Fruit fly (Drosophila melanogaster) whole organism, embryonic: Measurements from ENCODE around the gene ZnT35C.

Experiments
- Aef1 ChIP-seq: fragments of 200-800 bp; sonication (Bioruptor generic); IDR thresholded peaks from 3 replicates; pipeline ENCODE4 v1.3.6; 2022; ENCODE audit warnings: missing biosample characterization, missing genetic modification characterization
- CG10209 ChIP-seq: fragments of 200-800 bp; sonication (Bioruptor generic); optimal IDR thresholded peaks from 3 replicates; lab custom pipeline; 2017; ENCODE audit warnings: missing biosample characterization, mild to moderate bottlenecking, missing genetic modification characterization, missing genetic modification reagents
- CG10462 ChIP-seq: fragments of 200-800 bp; sonication (Bioruptor generic); optimal IDR thresholded peaks from 2 replicates; lab custom pipeline; 2016; ENCODE audit warnings: missing biosample characterization, missing genetic modification characterization
- CG10979 ChIP-seq: fragments of 200-800 bp; sonication (Bioruptor generic); optimal IDR thresholded peaks from 2 replicates; lab custom pipeline; 2018; ENCODE audit warnings: missing biosample characterization, mild to moderate bottlenecking, missing genetic modification characterization, moderate library complexity
- CG12071 ChIP-seq: fragments of 200-800 bp; sonication (Bioruptor generic); optimal IDR thresholded peaks from 3 replicates; lab custom pipeline; 2018; ENCODE audit warnings: missing biosample characterization, mild to moderate bottlenecking, missing genetic modification characterization
- CG1233 ChIP-seq: fragments of 200-800 bp; sonication (Bioruptor generic); optimal IDR thresholded peaks from 4 replicates; lab custom pipeline; 2018; ENCODE audit warnings: missing biosample characterization, mild to moderate bottlenecking, missing genetic modification characterization
- CG12391 ChIP-seq: fragments of 200-800 bp; sonication (Bioruptor generic); optimal IDR thresholded peaks from 3 replicates; lab custom pipeline; 2018; ENCODE audit warnings: missing biosample characterization, mild to moderate bottlenecking, missing genetic modification characterization, moderate library complexity
- CG14014 ChIP-seq: fragments of 200-800 bp; sonication (Bioruptor generic); IDR thresholded peaks from 2 replicates; pipeline ENCODE4 v1.3.6; 2022; ENCODE audit warnings: missing biosample characterization, missing genetic modification characterization
- CG17612 ChIP-seq: fragments of 200-800 bp; sonication (Bioruptor generic); IDR thresholded peaks from 2 replicates; pipeline ENCODE4 v1.3.6; 2022; ENCODE audit warnings: missing biosample characterization, missing genetic modification characterization
- CG18619 ChIP-seq: fragments of 200-800 bp; sonication (Bioruptor generic); optimal IDR thresholded peaks from 3 replicates; lab custom pipeline; 2017; ENCODE audit warnings: missing biosample characterization, mild to moderate bottlenecking, missing genetic modification characterization
- CG34422 ChIP-seq: fragments of 200-800 bp; sonication (Bioruptor generic); IDR thresholded peaks from 3 replicates; pipeline ENCODE4 v1.3.6; 2022; ENCODE audit warnings: missing biosample characterization, missing genetic modification characterization
- CG4707 ChIP-seq: fragments of 200-800 bp; sonication (Bioruptor generic); optimal IDR thresholded peaks from 2 replicates; lab custom pipeline; 2018; ENCODE audit warnings: missing biosample characterization, mild to moderate bottlenecking, missing genetic modification characterization, moderate library complexity
- CG5953 ChIP-seq: fragments of 200-800 bp; sonication (Bioruptor generic); IDR thresholded peaks from 2 replicates; pipeline ENCODE4 v1.3.6; 2022; ENCODE audit warnings: missing biosample characterization, missing genetic modification characterization
- CG6272 ChIP-seq: fragments of 200-800 bp; sonication (Bioruptor generic); IDR thresholded peaks from 2 replicates; pipeline ENCODE4 v1.3.6; 2022; ENCODE audit warnings: missing biosample characterization, missing genetic modification characterization
- CG6654 ChIP-seq: fragments of 200-800 bp; sonication (Bioruptor generic); optimal IDR thresholded peaks from 2 replicates; lab custom pipeline; 2017; ENCODE audit warnings: missing biosample characterization, mild to moderate bottlenecking, missing genetic modification characterization
- CG7372 ChIP-seq: fragments of 200-800 bp; sonication (Bioruptor generic); IDR thresholded peaks from 2 replicates; pipeline ENCODE4 v1.3.6; 2022; ENCODE audit warnings: missing biosample characterization, missing genetic modification characterization
- CG9932 ChIP-seq: fragments of 200-800 bp; sonication (Bioruptor generic); IDR thresholded peaks from 2 replicates; pipeline ENCODE4 v1.3.6; 2022; ENCODE audit warnings: missing biosample characterization, missing genetic modification characterization
- Deaf1 ChIP-seq: fragments of 200-800 bp; optimal IDR thresholded peaks from 3 replicates; lab custom pipeline; 2019; ENCODE audit warnings: missing biosample characterization, mild to moderate bottlenecking, missing genetic modification characterization, moderate library complexity
- E2f1 ChIP-seq: fragments of 200-800 bp; sonication (Bioruptor generic); IDR thresholded peaks from 2 replicates; pipeline ENCODE4 v1.3.6; 2022; ENCODE audit warnings: missing biosample characterization, missing genetic modification characterization
- E2f2 ChIP-seq: fragments of 200-800 bp; sonication (Bioruptor generic); IDR thresholded peaks from 2 replicates; pipeline ENCODE4 v1.3.6; 2022; ENCODE audit warnings: missing biosample characterization, missing genetic modification characterization
- HLH3B ChIP-seq: fragments of 200-800 bp; sonication (Bioruptor generic); IDR thresholded peaks from 2 replicates; pipeline ENCODE4 v1.3.6; 2022; ENCODE audit warnings: missing biosample characterization, missing genetic modification characterization
- HmgZ ChIP-seq: fragments of 200-800 bp; sonication (Bioruptor generic); optimal IDR thresholded peaks from 2 replicates; lab custom pipeline; 2018; ENCODE audit warnings: missing biosample characterization, mild to moderate bottlenecking, missing genetic modification characterization
- Mes4 ChIP-seq: fragments of 200-800 bp; sonication (Bioruptor generic); optimal IDR thresholded peaks from 2 replicates; lab custom pipeline; 2016; ENCODE audit warnings: missing biosample characterization, missing genetic modification characterization
- NC2β ChIP-seq: fragments of 200-800 bp; sonication (Bioruptor generic); optimal IDR thresholded peaks from 2 replicates; lab custom pipeline; 2016; ENCODE audit warnings: missing biosample characterization, missing genetic modification characterization
- PHDP ChIP-seq: fragments of 200-800 bp; sonication (Bioruptor generic); optimal IDR thresholded peaks from 3 replicates; lab custom pipeline; 2018; ENCODE audit warnings: missing biosample characterization, mild to moderate bottlenecking, missing genetic modification characterization, moderate library complexity
- Scr ChIP-seq: fragments of 200-800 bp; sonication (Bioruptor generic); IDR thresholded peaks from 2 replicates; pipeline ENCODE4 v1.3.6; 2022; ENCODE audit warnings: missing biosample characterization, missing genetic modification characterization; ENCODE audit not compliant: partially characterized antibody
- Sox102F ChIP-seq: fragments of 200-800 bp; sonication (Bioruptor generic); optimal IDR thresholded peaks from 2 replicates; lab custom pipeline; 2018; ENCODE audit warnings: missing biosample characterization, mild to moderate bottlenecking, missing genetic modification characterization, moderate library complexity
- Trl ChIP-seq, 3 experiments: fragments of >200 bp in 2 of 3; fragments of 200-800 bp in 1 of 3; sonication (Bioruptor generic) in 1 of 3; optimal IDR thresholded peaks; 2 replicates in 1 of 3; 3 replicates in 2 of 3; lab custom pipeline; 2016 to 2017; ENCODE audit warnings: missing biosample characterization in 1 of 3, missing genetic modification characterization in 1 of 3
- amos ChIP-seq: fragments of 200-800 bp; sonication (Bioruptor generic); IDR thresholded peaks from 2 replicates; pipeline ENCODE4 v1.3.6; 2022; ENCODE audit warnings: missing biosample characterization, missing genetic modification characterization; ENCODE audit not compliant: partially characterized antibody
- ara ChIP-seq: fragments of 200-800 bp; sonication (Bioruptor generic); IDR thresholded peaks from 2 replicates; pipeline ENCODE4 v1.3.6; 2022; ENCODE audit warnings: missing biosample characterization, missing genetic modification characterization
- bbx ChIP-seq: fragments of 200-800 bp; sonication (Bioruptor generic); IDR thresholded peaks from 2 replicates; pipeline ENCODE4 v1.3.6; 2022; ENCODE audit warnings: missing biosample characterization, missing genetic modification characterization; ENCODE audit not compliant: partially characterized antibody
- btn ChIP-seq: fragments of 200-800 bp; sonication (Bioruptor generic); optimal IDR thresholded peaks from 2 replicates; lab custom pipeline; 2016; ENCODE audit warnings: missing biosample characterization, missing genetic modification characterization
- chm ChIP-seq: fragments of 200-800 bp; sonication (Bioruptor generic); IDR thresholded peaks from 2 replicates; pipeline ENCODE4 v1.3.6; 2022; ENCODE audit warnings: missing biosample characterization, missing genetic modification characterization
- dan ChIP-seq: fragments of 200-800 bp; sonication (Bioruptor generic); IDR thresholded peaks from 2 replicates; pipeline ENCODE4 v1.3.6; 2022; ENCODE audit warnings: missing biosample characterization, missing genetic modification characterization
- dmrt99B ChIP-seq: fragments of 200-800 bp; sonication (Bioruptor generic); optimal IDR thresholded peaks from 2 replicates; lab custom pipeline; 2018; ENCODE audit warnings: missing biosample characterization, mild to moderate bottlenecking, missing genetic modification characterization, moderate library complexity
- dpn ChIP-seq, 2 experiments: fragments of 200-800 bp; sonication (Bioruptor generic); optimal IDR thresholded peaks; 3 replicates each; lab custom pipeline; 2016; ENCODE audit warnings: missing biosample characterization in 2 of 2, missing genetic modification characterization in 2 of 2
- ems ChIP-seq: fragments of 200-800 bp; sonication (Bioruptor generic); optimal IDR thresholded peaks from 3 replicates; lab custom pipeline; 2016; ENCODE audit warnings: missing biosample characterization, missing genetic modification characterization
- esg ChIP-seq: fragments of 200-800 bp; sonication (Bioruptor generic); conservative IDR thresholded peaks from 2 replicates; pipeline ENCODE4 v1.3.6; 2022; ENCODE audit warnings: missing biosample characterization, missing genetic modification characterization
- ftz-f1 ChIP-seq: fragments of 200-800 bp; sonication (Bioruptor generic); optimal IDR thresholded peaks from 2 replicates; lab custom pipeline; 2016; ENCODE audit warnings: missing biosample characterization, missing genetic modification characterization
- lov ChIP-seq, 2 experiments: fragments of 200-800 bp in 1 of 2; fragments of >200 bp in 1 of 2; sonication (Bioruptor generic) in 1 of 2; IDR thresholded peaks in 1 of 2; optimal IDR thresholded peaks in 1 of 2; 2 replicates in 1 of 2; 3 replicates in 1 of 2; pipeline versions ENCODE4 v1.3.6 to Lab custom; 2017 to 2022; ENCODE audit warnings: missing biosample characterization in 1 of 2, missing genetic modification characterization in 1 of 2
- odd ChIP-seq: fragments of 200-800 bp; sonication (Bioruptor generic); optimal IDR thresholded peaks from 2 replicates; lab custom pipeline; 2017; ENCODE audit warnings: missing biosample characterization, mild to moderate bottlenecking, missing genetic modification characterization
- pan ChIP-seq, 4 experiments: fragments of >200 bp in 3 of 4; fragments of 200-800 bp in 1 of 4; sonication (Bioruptor generic) in 1 of 4; optimal IDR thresholded peaks in 3 of 4; IDR thresholded peaks in 1 of 4; 2 replicates each; pipeline versions ENCODE4 v1.3.6 to Lab custom; 2017 to 2022; ENCODE audit warnings: missing biosample characterization in 2 of 4, missing genetic modification characterization in 2 of 4, mixed read lengths in 1 of 4
- phol ChIP-seq: fragments of 200-800 bp; sonication (Bioruptor generic); optimal IDR thresholded peaks from 3 replicates; lab custom pipeline; 2018; ENCODE audit warnings: missing biosample characterization, mild to moderate bottlenecking, missing genetic modification characterization, moderate library complexity
- pzg ChIP-seq: fragments of 200-800 bp; sonication (Bioruptor generic); optimal IDR thresholded peaks from 3 replicates; lab custom pipeline; 2018; ENCODE audit warnings: missing biosample characterization, mild to moderate bottlenecking, missing genetic modification characterization, moderate library complexity
- ranshi ChIP-seq: fragments of 200-800 bp; sonication (Bioruptor generic); IDR thresholded peaks from 2 replicates; pipeline ENCODE4 v1.3.6; 2022; ENCODE audit warnings: missing biosample characterization, missing genetic modification characterization
- sd ChIP-seq: fragments of 200-800 bp; sonication (Bioruptor generic); optimal IDR thresholded peaks from 3 replicates; lab custom pipeline; 2018; ENCODE audit warnings: missing biosample characterization, mild to moderate bottlenecking, missing genetic modification characterization, moderate library complexity
- vnd ChIP-seq: fragments of 200-800 bp; sonication (Bioruptor generic); IDR thresholded peaks from 3 replicates; pipeline ENCODE4 v1.3.6; 2022; ENCODE audit warnings: missing biosample characterization, missing genetic modification characterization; ENCODE audit not compliant: partially characterized antibody
- wor ChIP-seq: fragments of 200-800 bp; sonication (Bioruptor generic); IDR thresholded peaks from 2 replicates; pipeline ENCODE4 v1.3.6; 2022; ENCODE audit warnings: missing biosample characterization, missing genetic modification characterization

Gene ZnT35C

DNA sequence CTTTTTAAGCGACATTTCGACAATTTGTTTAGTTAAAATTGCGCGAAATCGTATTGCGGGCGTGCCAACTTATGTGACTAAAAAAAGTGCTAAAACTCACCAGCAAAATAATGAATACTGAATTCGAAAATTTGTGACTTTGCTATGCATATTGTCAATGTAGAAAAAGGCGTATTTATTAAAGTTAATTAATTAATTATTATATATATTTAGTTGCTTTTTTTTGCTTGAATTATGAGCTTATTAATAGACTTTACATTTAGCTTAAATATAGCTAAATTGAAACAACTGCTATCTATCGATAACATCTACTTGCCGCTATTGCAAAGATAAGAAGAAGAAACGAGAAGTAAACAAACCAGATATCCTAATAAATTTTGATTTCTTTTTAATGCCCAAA is 8.7 kb upstream of the ZnT35C start, which contains the start of the genes PolD3 and Uxt (continued):
- TF ChIP-seq dan (no peak), ems (no peak), Deaf1 (tag; lab: Kevin White, UChicago) (no peak), CG34422 (GFP tag; lab: Robert Waterston, UW) (no peak; the same call in 2 of the 3 replicates), CG12071 (no peak), phol (tag; lab: Kevin White, UChicago) (peak; percentile 32), pzg (GFP tag; lab: Kevin White, UChicago) (peak; percentile 36), HLH3B (GFP tag; lab: Robert Waterston, UW) (no peak), ranshi (GFP tag; lab: Robert Waterston, UW) (no peak), CG12391 (tag; lab: Kevin White, UChicago) (peak; percentile 7), wor (no peak), Aef1 (GFP tag; lab: Robert Waterston, UW) (no peak), Mes4 (GFP tag; lab: Kevin White, UChicago) (no peak), E2f1 (no peak), CG10209 (GFP tag; lab: Kevin White, UChicago) (no peak), CG10979 (no peak), lov (optimal IDR thresholded peaks at IDR 0.05; lab: Kevin White, UChicago) (no peak), lov (GFP tag; IDR thresholded peaks at IDR 0.05; lab: Robert Waterston, UW) (no peak)
- TF ChIP-seq, all 482 proteins: peak for 36

DNA sequence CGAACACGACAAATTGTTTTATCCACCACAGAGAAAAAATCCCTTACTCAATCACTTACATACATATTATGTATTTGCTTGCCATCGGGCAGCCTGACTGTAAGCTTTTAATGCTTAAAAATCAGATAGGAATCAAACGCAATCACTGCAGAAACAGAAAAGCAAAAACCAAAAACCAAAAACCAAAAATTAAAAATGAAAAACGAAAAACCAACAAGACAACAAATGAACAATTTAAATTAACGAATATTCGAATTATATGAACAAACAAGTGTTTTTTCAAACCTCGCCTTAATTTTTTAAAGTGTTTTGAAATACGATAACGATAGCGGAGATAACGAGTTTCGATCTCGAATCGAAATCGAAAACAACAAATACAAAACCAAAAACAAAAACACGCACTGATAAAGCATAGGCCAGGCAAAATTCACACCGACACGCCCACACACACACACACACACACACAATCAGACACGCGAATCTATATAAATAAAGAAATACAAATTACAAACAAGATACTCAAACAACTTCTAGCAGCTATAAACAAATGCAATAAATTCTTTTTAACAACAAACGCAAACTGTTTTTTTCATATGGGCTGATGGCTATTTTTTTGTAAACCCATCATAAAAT is 6.8 kb upstream of the ZnT35C start:
- TF ChIP-seq CG10979 (peak; percentile 31), dpn (GFP tag; optimal IDR thresholded peaks at IDR 0.05; lab: Kevin White, UChicago) (peak; percentile 43 to 50), esg (GFP tag; lab: Robert Waterston, UW) (no peak), CG14014 (GFP tag; lab: Robert Waterston, UW) (no peak), CG9932 (GFP tag; lab: Robert Waterston, UW) (peak; percentile 47), ftz-f1 (GFP tag; lab: Kevin White, UChicago) (no peak), CG12391 (tag; lab: Kevin White, UChicago) (peak; percentile 60), Sox102F (GFP tag; lab: Kevin White, UChicago) (no peak), CG1233 (peak; percentile 26), PHDP (tag; lab: Kevin White, UChicago) (peak; percentile 33), btn (GFP tag; lab: Kevin White, UChicago) (no peak), CG6654 (GFP tag; lab: Kevin White, UChicago) (no peak), vnd (GFP tag; lab: Robert Waterston, UW) (no peak), sd (tag; lab: Kevin White, UChicago) (no peak), CG5953 (GFP tag; lab: Robert Waterston, UW) (no peak), Scr (no peak), pan (optimal IDR thresholded peaks at IDR 0.05; lab: Kevin White, UChicago) (no peak), pan (GFP tag; optimal IDR thresholded peaks at IDR 0.05 in 1 of 2, IDR thresholded peaks at IDR 0.05 in 1 of 2) (peak in 1 of 2 experiments; percentile 64), CG6272 (GFP tag; lab: Robert Waterston, UW) (no peak), CG17612 (GFP tag; lab: Robert Waterston, UW) (no peak), CG7372 (GFP tag; lab: Robert Waterston, UW) (no peak), amos (GFP tag; lab: Robert Waterston, UW) (no peak), odd (GFP tag; lab: Kevin White, UChicago) (no peak), CG4707 (GFP tag; lab: Kevin White, UChicago) (no peak), HmgZ (tag; lab: Kevin White, UChicago) (no peak), E2f2 (peak; percentile 44; the same call in 1 of the 2 replicates), chm (GFP tag; lab: Robert Waterston, UW) (no peak), Trl (optimal IDR thresholded peaks at IDR 0.05; lab: Kevin White, UChicago) (no peak), Trl (GFP tag; optimal IDR thresholded peaks at IDR 0.05; lab: Kevin White, UChicago) (peak; percentile 15), bbx (GFP tag; lab: Robert Waterston, UW) (no peak), ara (GFP tag; lab: Robert Waterston, UW) (peak; percentile 47; the same call in 1 of the 2 replicates), CG18619 (GFP tag; lab: Kevin White, UChicago) (no peak), NC2β (GFP tag; lab: Kevin White, UChicago) (no peak), dmrt99B (tag; lab: Kevin White, UChicago) (no peak), CG10462 (GFP tag; lab: Kevin White, UChicago) (no peak)
